Worm (Caenorhabditis elegans): ENCODE data around the gene C09G4.4.
A peak's percentile ranks its signal among the peaks of the same experiment; 100 is the strongest.

Gene C09G4.4

ce11 chrIV:8512679-8513078 lies at the start of gene C09G4.4:
TSS of gene C09G4.4 (plus strand) at chrIV:8512979.
- TF ChIP-seq rnt-1 (tag; optimal IDR thresholded peaks at IDR 0.05) (no peak), tbx-2 (tag; optimal IDR thresholded peaks at IDR 0.05) (no peak), sox-4 (tag; optimal IDR thresholded peaks at IDR 0.05) (no peak), mdl-1 (tag; optimal IDR thresholded peaks at IDR 0.05) (no peak), jun-1 (tag; optimal IDR thresholded peaks at IDR 0.05) (no peak), pag-3 (tag; optimal IDR thresholded peaks at IDR 0.05; ENCODE audit: borderline replicate concordance, insufficient read depth) (no peak), nhr-77 (tag; optimal IDR thresholded peaks at IDR 0.05) (no peak), xbp-1 (tag; optimal IDR thresholded peaks at IDR 0.05) (no peak)

DNA sequence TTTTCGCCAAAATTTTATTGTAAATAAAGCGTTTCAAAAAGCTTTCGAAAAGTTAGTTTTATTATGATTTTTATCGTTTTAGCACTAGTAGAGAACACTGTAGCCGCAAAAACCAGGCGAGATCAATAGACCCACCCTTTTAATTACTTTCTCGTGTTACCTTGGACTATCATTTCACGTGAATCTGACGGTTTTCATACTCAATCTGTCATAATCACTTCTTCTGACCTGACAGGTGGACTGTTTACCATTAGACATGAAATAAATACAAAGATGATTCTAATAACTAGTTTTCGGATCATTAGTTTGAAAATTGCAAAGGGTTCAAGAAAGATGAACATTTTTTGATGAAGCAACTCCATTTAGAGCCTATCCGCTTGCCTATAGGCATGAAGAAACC lies 49.7 kb upstream of the C09G4.4 start:
- TF ChIP-seq nhr-84 (tag; optimal IDR thresholded peaks at IDR 0.05) (no peak), sptf-1 (tag; optimal IDR thresholded peaks at IDR 0.05) (no peak), blmp-1 (tag; optimal IDR thresholded peaks at IDR 0.05) (peak; percentile 78), nhr-20 (tag; optimal IDR thresholded peaks at IDR 0.05) (peak; percentile 74), snu-23 (GFP tag; optimal IDR thresholded peaks at IDR 0.05) (peak; percentile 40), nhr-19 (GFP tag; conservative IDR thresholded peaks at IDR 0.05) (peak; percentile 40), mdl-1 (tag; optimal IDR thresholded peaks at IDR 0.05) (peak in 1 of 2 experiments; percentile 57), nhr-237 (tag; optimal IDR thresholded peaks at IDR 0.05) (no peak), sox-4 (tag; optimal IDR thresholded peaks at IDR 0.05) (no peak), nhr-71 (tag; optimal IDR thresholded peaks at IDR 0.05) (peak; percentile 47), tbx-2 (tag; optimal IDR thresholded peaks at IDR 0.05) (peak; percentile 57), unc-130 (tag; optimal IDR thresholded peaks at IDR 0.05) (peak; percentile 37), irx-1 (tag; optimal IDR thresholded peaks at IDR 0.05) (no peak), F16B12.6 (tag; optimal IDR thresholded peaks at IDR 0.05) (no peak), elt-3 (tag; optimal IDR thresholded peaks at IDR 0.05) (peak in 5 of 6 experiments; percentile 44 to 85 (median 69)), nhr-85 (tag) (peak; percentile 80), lsy-2 (tag; optimal IDR thresholded peaks at IDR 0.05) (peak in 1 of 2 experiments; percentile 2), lin-14 (GFP tag; optimal IDR thresholded peaks at IDR 0.05) (peak; percentile 46), lin-35 (GFP tag; optimal IDR thresholded peaks at IDR 0.05) (peak in 1 of 2 experiments; percentile 56)

- TF ChIP-seq zag-1 (tag; optimal IDR thresholded peaks at IDR 0.05) = no peak
- no peak for TF ChIP-seq sptf-1 (tag; optimal IDR thresholded peaks at IDR 0.05)
- no peak for TF ChIP-seq nhr-12 (tag; optimal IDR thresholded peaks at IDR 0.05)
- no peak for TF ChIP-seq efl-1 (optimal IDR thresholded peaks at IDR 0.05)
- no peak for TF ChIP-seq efl-1 (GFP tag; optimal IDR thresholded peaks at IDR 0.05 in 1 of 2)
- TF ChIP-seq skn-1 (tag; optimal IDR thresholded peaks at IDR 0.05) = no peak
- no peak for TF ChIP-seq ceh-82 (tag; optimal IDR thresholded peaks at IDR 0.05)
- TF ChIP-seq C04F5.9 (tag; optimal IDR thresholded peaks at IDR 0.05) = no peak
- no peak for TF ChIP-seq fos-1 (tag; optimal IDR thresholded peaks at IDR 0.05)
- TF ChIP-seq mep-1 (tag; optimal IDR thresholded peaks at IDR 0.05) = no peak
- no peak for TF ChIP-seq fkh-10 (GFP tag; optimal IDR thresholded peaks at IDR 0.05)
- TF ChIP-seq pag-3 (tag; optimal IDR thresholded peaks at IDR 0.05; ENCODE audit: borderline replicate concordance, insufficient read depth) = no peak
- no peak for TF ChIP-seq C34B4.2 (tag; optimal IDR thresholded peaks at IDR 0.05)
- TF ChIP-seq xbp-1 (tag; optimal IDR thresholded peaks at IDR 0.05) = no peak
- no peak for TF ChIP-seq hlh-4 (tag; optimal IDR thresholded peaks at IDR 0.05)
- TF ChIP-seq lin-14 (GFP tag; optimal IDR thresholded peaks at IDR 0.05) = no peak
- TF ChIP-seq unc-62 (GFP tag; optimal IDR thresholded peaks at IDR 0.05) = no peak
- no peak for TF ChIP-seq ama-1 (optimal IDR thresholded peaks at IDR 0.05)
- no peak for TF ChIP-seq nhr-76 (tag; optimal IDR thresholded peaks at IDR 0.05)
These were observed 49.1 kb upstream of the C09G4.4 start, which contains the start of gene str-176 for ce11 chrIV:8463716-8464115. TSS of gene str-176 (minus strand) at chrIV:8463816.

DNA sequence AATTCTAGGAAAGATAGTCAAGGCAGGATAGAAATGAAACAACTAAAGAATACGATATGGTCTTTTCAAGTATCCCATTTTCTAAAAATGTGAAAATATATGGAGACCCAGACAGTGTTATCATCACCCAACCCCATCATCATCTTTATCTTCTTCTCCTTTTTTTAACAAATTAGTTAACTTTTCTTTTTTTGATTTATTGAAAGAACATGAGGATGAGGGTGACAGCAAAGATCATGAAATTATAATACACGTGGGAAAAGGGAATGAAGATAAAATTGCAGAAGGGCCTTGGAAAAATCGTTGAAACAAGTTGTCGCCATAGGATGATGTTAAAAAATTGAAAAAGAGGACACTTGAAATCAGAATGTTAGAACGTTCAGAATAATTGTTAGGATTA lies 48.6 kb upstream of the C09G4.4 start:
- TF ChIP-seq nhr-20 (tag; optimal IDR thresholded peaks at IDR 0.05) (peak; percentile 57), skn-1 (tag; optimal IDR thresholded peaks at IDR 0.05) (no peak), blmp-1 (tag; optimal IDR thresholded peaks at IDR 0.05) (peak; percentile 33), lin-15B (tag; optimal IDR thresholded peaks at IDR 0.05) (no peak), snpc-4 (tag; optimal IDR thresholded peaks at IDR 0.05) (no peak), nhr-77 (tag; optimal IDR thresholded peaks at IDR 0.05) (no peak), fkh-8 (tag; optimal IDR thresholded peaks at IDR 0.05) (no peak), nhr-71 (tag; optimal IDR thresholded peaks at IDR 0.05) (peak; percentile 49), snu-23 (GFP tag; optimal IDR thresholded peaks at IDR 0.05) (peak; percentile 26), ztf-4 (tag; optimal IDR thresholded peaks at IDR 0.05) (no peak), C04F5.9 (tag; optimal IDR thresholded peaks at IDR 0.05) (no peak), tbx-2 (tag; optimal IDR thresholded peaks at IDR 0.05) (peak; percentile 3), xbp-1 (tag; optimal IDR thresholded peaks at IDR 0.05) (no peak), hlh-17 (GFP tag; optimal IDR thresholded peaks at IDR 0.05; ENCODE audit: borderline replicate concordance) (no peak), unc-86 (tag; optimal IDR thresholded peaks at IDR 0.05) (no peak), lin-35 (GFP tag; optimal IDR thresholded peaks at IDR 0.05) (peak in 1 of 2 experiments; percentile 34), fkh-4 (tag; optimal IDR thresholded peaks at IDR 0.05; ENCODE audit: borderline replicate concordance) (no peak), nhr-85 (tag) (peak; percentile 82), mef-2 (tag; optimal IDR thresholded peaks at IDR 0.05) (no peak), lin-14 (GFP tag; optimal IDR thresholded peaks at IDR 0.05) (peak; percentile 55), elt-3 (tag; optimal IDR thresholded peaks at IDR 0.05) (peak in 4 of 6 experiments; percentile 60 to 86 (median 68)), nhr-19 (GFP tag; conservative IDR thresholded peaks at IDR 0.05) (peak; percentile 30), pag-3 (tag; optimal IDR thresholded peaks at IDR 0.05; ENCODE audit: borderline replicate concordance, insufficient read depth) (no peak)
